Worm (Caenorhabditis elegans) whole organism, L4 larva: Measurements from ENCODE around the gene ZK616.2.

Source experiments
- F10B5.3 ChIP-seq: sonication (generic microtip); optimal IDR thresholded peaks from 2 replicates; lab custom pipeline; 2016; ENCODE audit warnings: mild to moderate bottlenecking, missing genetic modification characterization, missing compliant biosample characterization
- F37D6.2 ChIP-seq: sonication (generic microtip); optimal IDR thresholded peaks from 2 replicates; lab custom pipeline; 2016; ENCODE audit warnings: mild to moderate bottlenecking, missing genetic modification characterization, missing compliant biosample characterization
- F44E2.7 ChIP-seq: fragments of 200-800 bp; sonication (Bioruptor generic); IDR thresholded peaks from 2 replicates; pipeline ENCODE4 v2.1.2; 2022; ENCODE audit warnings: missing genetic modification characterization, missing compliant biosample characterization
- F49E8.2 ChIP-seq: sonication (generic microtip); optimal IDR thresholded peaks from 2 replicates; lab custom pipeline; 2016; ENCODE audit warnings: missing compliant biosample characterization, mild to moderate bottlenecking, missing genetic modification characterization, borderline replicate concordance
- Y105C5A.15 ChIP-seq: fragments of 200-800 bp; sonication (Bioruptor generic); IDR thresholded peaks from 2 replicates; pipeline ENCODE4 v1.3.6; 2022; ENCODE audit warnings: missing genetic modification characterization, missing compliant biosample characterization
- Y48G9A.11 ChIP-seq: fragments of 200-800 bp; sonication (Bioruptor generic); IDR thresholded peaks from 2 replicates; pipeline ENCODE4 v1.3.6; 2022; ENCODE audit warnings: missing genetic modification reagents, missing genetic modification characterization, missing compliant biosample characterization
- ZK337.2 ChIP-seq: fragments of 200-800 bp; sonication (Bioruptor generic); IDR thresholded peaks from 2 replicates; pipeline ENCODE4 v1.3.6; 2022; ENCODE audit warnings: missing genetic modification reagents, missing genetic modification characterization, missing compliant biosample characterization
- aha-1 ChIP-seq: fragments of 150-350 bp; peaks from one replicate; lab custom pipeline; 2014; ENCODE audit warnings: missing biosample characterization, missing genetic modification characterization
- aly-2 ChIP-seq: sonication (generic microtip); optimal IDR thresholded peaks from 2 replicates; lab custom pipeline; 2018; ENCODE audit warnings: missing biosample characterization, missing genetic modification characterization
- ceh-20 ChIP-seq: fragments of 200-800 bp; sonication (Bioruptor generic); IDR thresholded peaks from 2 replicates; pipeline ENCODE4 v1.3.6; 2022; ENCODE audit warnings: missing genetic modification reagents, missing genetic modification characterization, missing compliant biosample characterization
- ceh-28 ChIP-seq: fragments of 150-350 bp; optimal IDR thresholded peaks from 2 replicates; lab custom pipeline; 2014; ENCODE audit warnings: missing biosample characterization, missing genetic modification reagents, missing genetic modification characterization
- ceh-32 ChIP-seq: sonication (generic microtip); optimal IDR thresholded peaks from 2 replicates; lab custom pipeline; 2016; ENCODE audit warnings: mild to moderate bottlenecking, missing genetic modification characterization, missing compliant biosample characterization; ENCODE audit not compliant: poor library complexity
- ctbp-1 ChIP-seq: fragments of 200-800 bp; sonication (Bioruptor generic); IDR thresholded peaks from 2 replicates; pipeline ENCODE4 v1.3.6; 2022; ENCODE audit warnings: missing genetic modification reagents, missing genetic modification characterization, missing compliant biosample characterization
- daf-12 ChIP-seq: fragments of 150-350 bp; optimal IDR thresholded peaks from 2 replicates; lab custom pipeline; 2014; ENCODE audit warnings: missing biosample characterization, missing genetic modification reagents, missing genetic modification characterization
- daf-19 ChIP-seq: fragments of 200-800 bp; sonication (Bioruptor generic); conservative IDR thresholded peaks from 2 replicates; pipeline ENCODE4 v1.3.6; 2022; ENCODE audit warnings: missing genetic modification characterization, missing compliant biosample characterization
- daf-8 ChIP-seq: fragments of 200-800 bp; sonication (Bioruptor generic); IDR thresholded peaks from 2 replicates; pipeline ENCODE4 v1.3.6; 2022; ENCODE audit warnings: missing genetic modification characterization, missing compliant biosample characterization
- dmd-8 ChIP-seq: fragments of 200-800 bp; sonication (Bioruptor generic); IDR thresholded peaks from 2 replicates; pipeline ENCODE4 v1.3.6; 2022; ENCODE audit warnings: missing genetic modification characterization, missing compliant biosample characterization
- dpl-1 ChIP-seq: fragments of 150-350 bp; optimal IDR thresholded peaks from 2 replicates; lab custom pipeline; 2014; ENCODE audit warnings: missing biosample characterization, missing genetic modification reagents, missing genetic modification characterization
- dve-1 ChIP-seq: sonication (generic microtip); optimal IDR thresholded peaks from 2 replicates; lab custom pipeline; 2017; ENCODE audit warnings: antibody characterized with exemption, mild to moderate bottlenecking, missing genetic modification characterization, missing compliant biosample characterization; ENCODE audit not compliant: insufficient read depth
- fos-1 ChIP-seq: fragments of 150-350 bp; optimal IDR thresholded peaks from 2 replicates; lab custom pipeline; 2014; ENCODE audit warnings: missing biosample characterization, missing genetic modification characterization
- gei-8 ChIP-seq: fragments of 200-800 bp; sonication (Bioruptor generic); optimal IDR thresholded peaks from 2 replicates; lab custom pipeline; 2018; ENCODE audit warnings: mild to moderate bottlenecking, missing genetic modification characterization, missing compliant biosample characterization
- hif-1 ChIP-seq, 2 experiments: sonication (generic microtip); optimal IDR thresholded peaks; 2 replicates each; lab custom pipeline; 2016 to 2017; ENCODE audit warnings: missing compliant biosample characterization in 2 of 2, missing genetic modification characterization in 2 of 2, missing genetic modification reagents in 2 of 2, missing genotype in 2 of 2, mild to moderate bottlenecking in 1 of 2
- hlh-11 ChIP-seq: fragments of 200-800 bp; sonication (Bioruptor generic); optimal IDR thresholded peaks from 2 replicates; lab custom pipeline; 2018; ENCODE audit warnings: mild to moderate bottlenecking, missing genetic modification characterization, missing compliant biosample characterization
- jun-1 ChIP-seq: fragments of 150-350 bp; optimal IDR thresholded peaks from 2 replicates; lab custom pipeline; 2014; ENCODE audit warnings: missing biosample characterization, missing genetic modification reagents, missing genetic modification characterization
- lim-7 ChIP-seq: fragments of 200-800 bp; sonication (Bioruptor generic); IDR thresholded peaks from 2 replicates; pipeline ENCODE4 v1.3.6; 2022; ENCODE audit warnings: missing genetic modification characterization, missing compliant biosample characterization
- lin-1 ChIP-seq: fragments of 200-800 bp; sonication (Bioruptor generic); IDR thresholded peaks from 2 replicates; pipeline ENCODE4 v1.3.6; 2022; ENCODE audit warnings: missing genetic modification reagents, missing genetic modification characterization, missing compliant biosample characterization
- lin-38 ChIP-seq: fragments of 200-800 bp; sonication (Bioruptor generic); IDR thresholded peaks from 2 replicates; pipeline ENCODE4 v1.3.6; 2022; ENCODE audit warnings: missing genetic modification reagents, missing genetic modification characterization, missing compliant biosample characterization
- lin-39 ChIP-seq: fragments of 150-350 bp; optimal IDR thresholded peaks from 2 replicates; lab custom pipeline; 2014; ENCODE audit warnings: missing biosample characterization, missing genetic modification reagents, missing genetic modification characterization
- lsy-2 ChIP-seq, 2 experiments: fragments of 150-350 bp in 1 of 2; sonication (generic microtip) in 1 of 2; optimal IDR thresholded peaks; 2 replicates each; lab custom pipeline; 2014 to 2017; ENCODE audit warnings: missing biosample characterization in 2 of 2, missing genetic modification characterization in 2 of 2
- madf-5 ChIP-seq, 2 experiments: fragments of 200-800 bp; sonication (Bioruptor generic); IDR thresholded peaks; 2 replicates each; pipeline ENCODE4 v1.3.6; 2022; ENCODE audit warnings: missing compliant biosample characterization in 2 of 2, missing genetic modification characterization in 2 of 2
- madf-9 ChIP-seq: fragments of 200-800 bp; sonication (Bioruptor generic); conservative IDR thresholded peaks from 2 replicates; pipeline ENCODE4 v1.3.6; 2022; ENCODE audit warnings: missing genetic modification reagents, missing genetic modification characterization, missing compliant biosample characterization
- mdt-29 ChIP-seq: fragments of 200-800 bp; sonication (Bioruptor generic); IDR thresholded peaks from 2 replicates; pipeline ENCODE4 v1.3.6; 2022; ENCODE audit warnings: missing genetic modification reagents, missing genetic modification characterization, missing compliant biosample characterization
- mep-1 ChIP-seq: fragments of 150-350 bp; sonication (generic microtip); optimal IDR thresholded peaks from 3 replicates; lab custom pipeline; 2014; ENCODE audit warnings: missing biosample characterization, missing genetic modification characterization
- nhr-102 ChIP-seq: sonication (generic microtip); optimal IDR thresholded peaks from 2 replicates; lab custom pipeline; 2016; ENCODE audit warnings: mild to moderate bottlenecking, missing genetic modification characterization, moderate library complexity, missing compliant biosample characterization
- nhr-41 ChIP-seq: fragments of 200-800 bp; sonication (Bioruptor generic); IDR thresholded peaks from 2 replicates; pipeline ENCODE4 v1.3.6; 2022; ENCODE audit warnings: missing genetic modification reagents, missing genetic modification characterization, missing compliant biosample characterization
- nhr-48 ChIP-seq: sonication (generic microtip); optimal IDR thresholded peaks from 2 replicates; lab custom pipeline; 2016; ENCODE audit warnings: mild to moderate bottlenecking, missing genetic modification characterization, missing compliant biosample characterization
- nhr-6 ChIP-seq: fragments of 150-350 bp; optimal IDR thresholded peaks from 2 replicates; lab custom pipeline; 2014; ENCODE audit warnings: missing biosample characterization, missing genetic modification characterization
- nhr-76 ChIP-seq: fragments of 150-350 bp; optimal IDR thresholded peaks from 2 replicates; lab custom pipeline; 2014; ENCODE audit warnings: missing biosample characterization, missing genetic modification characterization
- php-3 ChIP-seq: fragments of 200-800 bp; sonication (Bioruptor generic); IDR thresholded peaks from 2 replicates; pipeline ENCODE4 v1.3.6; 2022; ENCODE audit warnings: missing genetic modification reagents, missing genetic modification characterization, missing compliant biosample characterization
- snpc-1.2 ChIP-seq: fragments of 200-800 bp; sonication (Bioruptor generic); IDR thresholded peaks from 2 replicates; pipeline ENCODE4 v1.3.6; 2022; ENCODE audit warnings: missing genetic modification reagents, missing genetic modification characterization, missing compliant biosample characterization
- tra-1 ChIP-seq: fragments of 200-800 bp; sonication (Bioruptor generic); IDR thresholded peaks from 2 replicates; pipeline ENCODE4 v1.3.6; 2022; ENCODE audit warnings: missing genetic modification reagents, missing genetic modification characterization, missing compliant biosample characterization
- unc-39 ChIP-seq: sonication (generic microtip); optimal IDR thresholded peaks from 2 replicates; lab custom pipeline; 2017; ENCODE audit warnings: missing biosample characterization, missing genetic modification characterization
- unc-62 ChIP-seq, 3 experiments: fragments of 150-350 bp in 1 of 3; sonication (generic microtip); optimal IDR thresholded peaks in 2 of 3; peaks in 1 of 3; 1 replicate in 1 of 3; 2 replicates in 2 of 3; lab custom pipeline; 2014 to 2017; ENCODE audit warnings: missing biosample characterization in 3 of 3, missing genetic modification characterization in 3 of 3, missing genetic modification reagents in 3 of 3, missing genotype in 1 of 3
- zag-1 ChIP-seq: fragments of 150-350 bp; optimal IDR thresholded peaks from 2 replicates; lab custom pipeline; 2014; ENCODE audit warnings: missing biosample characterization, missing genetic modification characterization
- zfp-3 ChIP-seq: fragments of 200-800 bp; sonication (Bioruptor generic); conservative IDR thresholded peaks from 2 replicates; pipeline ENCODE4 v1.3.6; 2022; ENCODE audit warnings: missing genetic modification reagents, missing genetic modification characterization, missing compliant biosample characterization
- zip-2 ChIP-seq: fragments of 150-350 bp; optimal IDR thresholded peaks from 2 replicates; lab custom pipeline; 2014; ENCODE audit warnings: missing biosample characterization, missing genetic modification characterization
- ztf-11 ChIP-seq: fragments of 150-350 bp; optimal IDR thresholded peaks from 2 replicates; lab custom pipeline; 2014; ENCODE audit warnings: missing biosample characterization, missing genetic modification characterization
- ztf-7 ChIP-seq: fragments of 150-350 bp; optimal IDR thresholded peaks from 2 replicates; lab custom pipeline; 2014; ENCODE audit warnings: missing biosample characterization, missing genetic modification characterization

Gene ZK616.2

DNA sequence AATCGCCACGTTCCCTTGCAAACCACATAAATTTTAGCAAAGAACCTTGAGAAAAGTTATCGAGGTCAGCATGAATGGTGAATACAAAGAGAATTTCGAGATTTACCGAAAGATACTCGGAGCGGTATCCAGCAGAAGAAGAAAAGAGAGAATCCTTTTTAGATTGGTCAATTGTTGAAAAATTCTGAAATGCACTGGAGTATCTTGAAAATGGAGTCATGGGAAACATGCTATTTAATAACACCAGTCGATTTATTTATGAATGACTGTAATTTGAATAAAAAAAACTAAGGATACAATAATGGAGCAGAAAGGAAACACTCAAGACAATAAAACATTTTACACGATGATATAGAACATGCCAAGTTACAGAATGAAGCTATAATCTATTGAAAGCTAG lies 7.7 kb upstream of the ZK616.2 start:
- TF ChIP-seq lin-38 (GFP tag; lab: Robert Waterston, UW) (0 out of 2 replicates have a peak, but pooled peaks have one; percentile 22), daf-19 (GFP tag; lab: Robert Waterston, UW) (no peak), madf-9 (GFP tag; lab: Robert Waterston, UW) (no peak), zag-1 (tag; lab: Kevin White, UChicago) (no peak), unc-39 (tag; lab: Kevin White, UChicago) (no peak), lim-7 (no peak), hlh-11 (tag; lab: Kevin White, UChicago) (no peak), aly-2 (tag; lab: Kevin White, UChicago) (no peak), fos-1 (tag; lab: Kevin White, UChicago) (no peak), nhr-102 (tag; lab: Kevin White, UChicago) (no peak), Y105C5A.15 (GFP tag; lab: Robert Waterston, UW) (no peak), hif-1 (tag; optimal IDR thresholded peaks at IDR 0.05; lab: Kevin White, UChicago) (no peak), zip-2 (tag; lab: Kevin White, UChicago) (no peak), tra-1 (GFP tag; lab: Robert Waterston, UW) (no peak), dmd-8 (GFP tag; lab: Robert Waterston, UW) (no peak), nhr-41 (GFP tag; lab: Robert Waterston, UW) (no peak), dve-1 (tag; lab: Kevin White, UChicago) (no peak), dpl-1 (GFP tag; lab: Kevin White, UChicago) (no peak), zfp-3 (GFP tag; lab: Robert Waterston, UW) (no peak), mep-1 (no peak), ctbp-1 (no peak), ztf-7 (no peak), ceh-28 (tag; lab: Kevin White, UChicago) (no peak), nhr-48 (tag; lab: Kevin White, UChicago) (no peak), lsy-2 (tag; optimal IDR thresholded peaks at IDR 0.05; lab: Kevin White, UChicago) (no peak), unc-62 (GFP tag; optimal IDR thresholded peaks at IDR 0.05 in 1 of 2; lab: Kevin White, UChicago) (no peak), unc-62 (tag; optimal IDR thresholded peaks at IDR 0.05; lab: Kevin White, UChicago) (no peak), lin-1 (GFP tag; lab: Robert Waterston, UW) (no peak), ztf-11 (tag; lab: Kevin White, UChicago) (no peak), ceh-32 (no peak), nhr-76 (no peak), F37D6.2 (no peak), jun-1 (tag; lab: Kevin White, UChicago) (no peak), aha-1 (peak; percentile 85), ZK337.2 (no peak), php-3 (GFP tag; lab: Robert Waterston, UW) (no peak), mdt-29 (GFP tag; lab: Robert Waterston, UW) (no peak), snpc-1.2 (GFP tag; lab: Robert Waterston, UW) (peak; percentile 84), Y48G9A.11 (GFP tag; lab: Robert Waterston, UW) (peak; percentile 42; the same call in 1 of the 2 replicates), F44E2.7 (GFP tag; lab: Robert Waterston, UW) (no peak), daf-12 (no peak), F49E8.2 (tag; lab: Kevin White, UChicago) (peak; percentile 56), ceh-20 (no peak), F10B5.3 (tag; lab: Kevin White, UChicago) (no peak), nhr-6 (tag; lab: Kevin White, UChicago) (no peak), daf-8 (GFP tag; lab: Robert Waterston, UW) (no peak), lin-39 (tag; lab: Kevin White, UChicago) (no peak), gei-8 (GFP tag; lab: Kevin White, UChicago) (no peak), madf-5 (GFP tag; IDR thresholded peaks at IDR 0.05; lab: Robert Waterston, UW) (0 out of 4 replicates have a peak, but pooled peaks of 1 of the 2 experiments have one; percentile 26)
